Worm (Caenorhabditis elegans) whole organism, late embryonic: Measurements from ENCODE around the gene T19C3.4.

ENCODE experiments used
- ahr-1 ChIP-seq: sonication (generic microtip); optimal IDR thresholded peaks from 2 replicates; lab custom pipeline; 2016; ENCODE audit warnings: missing genetic modification characterization, missing compliant biosample characterization
- ceh-45 ChIP-seq: fragments of 200-800 bp; sonication (Bioruptor generic); IDR thresholded peaks from 2 replicates; pipeline ENCODE4 v1.3.6; 2022; ENCODE audit warnings: missing genetic modification reagents, missing genetic modification characterization, missing compliant biosample characterization
- nhr-11 ChIP-seq: fragments of 150-350 bp; optimal IDR thresholded peaks from 2 replicates; lab custom pipeline; 2014; ENCODE audit warnings: missing biosample characterization, missing genetic modification characterization
- pqm-1 ChIP-seq: sonication (generic microtip); optimal IDR thresholded peaks from 2 replicates; lab custom pipeline; 2016; ENCODE audit warnings: missing genetic modification characterization, missing compliant biosample characterization

- no peak for TF ChIP-seq ceh-45 (GFP tag; lab: Robert Waterston, UW)
- no peak for TF ChIP-seq nhr-11 (tag; lab: Kevin White, UChicago)
- no peak for TF ChIP-seq pqm-1
- TF ChIP-seq ahr-1, result no peak
These were observed 26.4 kb upstream of the T19C3.4 start, which contains the start of gene orai-1 for ce11 chrIII:646454-646853.
